Fruit fly (Drosophila melanogaster): ENCODE measurements around the gene CG17141.

CG17141 gene

dm6 chr3R:22727456-22727833 is 20.0 kb downstream of the CG17141 start:
- TF ChIP-seq CG15269 (tag; optimal IDR thresholded peaks at IDR 0.05) (no peak), sens (GFP tag) (no peak), cg (GFP tag; optimal IDR thresholded peaks at IDR 0.05) (peak; percentile 71), nerfin-1 (tag; optimal IDR thresholded peaks at IDR 0.05) (peak; percentile 41), gem (tag; optimal IDR thresholded peaks at IDR 0.05) (no peak), sd (tag; optimal IDR thresholded peaks at IDR 0.05) (peak; percentile 28), ERR (GFP tag; optimal IDR thresholded peaks at IDR 0.05) (no peak), HmgD (GFP tag; optimal IDR thresholded peaks at IDR 0.05) (peak; percentile 27), Eip74EF (GFP tag; optimal IDR thresholded peaks at IDR 0.05) (peak in 1 of 2 experiments; percentile 70)

- TF ChIP-seq YL-1 (GFP tag; optimal IDR thresholded peaks at IDR 0.05) (no peak), nerfin-2 (GFP tag; IDR thresholded peaks at IDR 0.05; ENCODE audit: partially characterized antibody) (peak; percentile 87), Atf6 (GFP tag; IDR thresholded peaks at IDR 0.05) (no peak; the same call in 1 of the 2 replicates), chinmo (GFP tag; IDR thresholded peaks at IDR 0.05; ENCODE audit: partially characterized antibody) (peak; percentile 54; the same call in 1 of the 4 replicates), Pdp1 (GFP tag; optimal IDR thresholded peaks at IDR 0.05) (peak in 1 of 2 experiments; percentile 12), Hsf (GFP tag; optimal IDR thresholded peaks at IDR 0.05) (no peak), Opbp (GFP tag; IDR thresholded peaks at IDR 0.05; ENCODE audit: partially characterized antibody) (peak; percentile 94), CG17912 (GFP tag; optimal IDR thresholded peaks at IDR 0.05) (no peak), CG30403 (GFP tag; optimal IDR thresholded peaks at IDR 0.05) (peak; percentile 18), sna (GFP tag; IDR thresholded peaks at IDR 0.05; ENCODE audit: partially characterized antibody) (peak; percentile 65), CG4617 (GFP tag; optimal IDR thresholded peaks at IDR 0.05; ENCODE audit: borderline replicate concordance) (peak; percentile 72), CG31224 (GFP tag; IDR thresholded peaks at IDR 0.05) (no peak), E2f1 (GFP tag; IDR thresholded peaks at IDR 0.05) (no peak), Scr (GFP tag; IDR thresholded peaks at IDR 0.05; ENCODE audit: partially characterized antibody) (peak; percentile 92), CG12219 (GFP tag; optimal IDR thresholded peaks at IDR 0.05) (no peak), hbn (GFP tag; IDR thresholded peaks at IDR 0.05; ENCODE audit: partially characterized antibody) (peak; percentile 75), sr (GFP tag; IDR thresholded peaks at IDR 0.05) (peak; percentile 35; the same call in 1 of the 3 replicates), BEAF-32 (GFP tag; optimal IDR thresholded peaks at IDR 0.05) (peak; percentile 84), Trl (optimal IDR thresholded peaks at IDR 0.05) (peak in 1 of 2 experiments; percentile 69), Trl (GFP tag; optimal IDR thresholded peaks at IDR 0.05) (no peak), CG10959 (GFP tag; IDR thresholded peaks at IDR 0.05) (no peak), sob (GFP tag; IDR thresholded peaks at IDR 0.05) (no peak), nmo (GFP tag; optimal IDR thresholded peaks at IDR 0.05) (peak; percentile 25), lab (GFP tag; optimal IDR thresholded peaks at IDR 0.05) (peak; percentile 33), zfh2 (GFP tag; optimal IDR thresholded peaks at IDR 0.05) (peak; percentile 10), org-1 (GFP tag; optimal IDR thresholded peaks at IDR 0.05) (no peak), Aef1 (GFP tag; IDR thresholded peaks at IDR 0.05) (peak; percentile 29; the same call in 2 of the 3 replicates), CG9215 (GFP tag; IDR thresholded peaks at IDR 0.05) (no peak), CG9932 (GFP tag; IDR thresholded peaks at IDR 0.05) (peak; percentile 65), ranshi (GFP tag; IDR thresholded peaks at IDR 0.05) (no peak), CG10979 (tag; optimal IDR thresholded peaks at IDR 0.05) (no peak), trem (tag; optimal IDR thresholded peaks at IDR 0.05) (peak; percentile 4), lilli (GFP tag; optimal IDR thresholded peaks at IDR 0.05) (peak; percentile 34), Med (GFP tag) (peak; percentile 57), Dek (tag; optimal IDR thresholded peaks at IDR 0.05) (no peak), CG8290 (GFP tag; optimal IDR thresholded peaks at IDR 0.05) (no peak), CG8290 (tag; optimal IDR thresholded peaks at IDR 0.05) (peak in 1 of 2 experiments; percentile 5), wdn (GFP tag; IDR thresholded peaks at IDR 0.05) (no peak), pho (GFP tag; optimal IDR thresholded peaks at IDR 0.05) (no peak)
Measured at dm6 chr3R:22726771-22727455, 20.5 kb downstream of the CG17141 start, which contains the start of gene CG45049. TSS of gene CG45049 (plus strand) at chr3R:22726967.
